Worm (Caenorhabditis elegans) whole organism, L3 larva: Measurements from ENCODE around the gene igeg-2.

Source experiments
- R02D3.7 ChIP-seq: fragments of 150-350 bp; optimal IDR thresholded peaks from 2 replicates; lab custom pipeline; 2014; ENCODE audit warnings: missing biosample characterization, missing genetic modification characterization
- ZK546.5 ChIP-seq: sonication (generic microtip); optimal IDR thresholded peaks from 2 replicates; lab custom pipeline; 2017; ENCODE audit warnings: missing biosample characterization, missing genetic modification characterization
- ama-1 ChIP-seq: fragments of 150-350 bp; optimal IDR thresholded peaks from 2 replicates; lab custom pipeline; 2018
- ceh-28 ChIP-seq: fragments of 150-350 bp; optimal IDR thresholded peaks from 2 replicates; lab custom pipeline; 2014; ENCODE audit warnings: missing biosample characterization, missing genetic modification reagents, missing genetic modification characterization
- ceh-82 ChIP-seq: fragments of 150-350 bp; optimal IDR thresholded peaks from 2 replicates; lab custom pipeline; 2014; ENCODE audit warnings: missing biosample characterization, missing genetic modification characterization
- ceh-9 ChIP-seq: sonication (generic microtip); optimal IDR thresholded peaks from 2 replicates; lab custom pipeline; 2018; ENCODE audit warnings: missing biosample characterization, missing genetic modification characterization
- egl-27 ChIP-seq: sonication (generic microtip); optimal IDR thresholded peaks from 4 replicates; lab custom pipeline; 2017; ENCODE audit warnings: missing biosample characterization, missing genetic modification reagents, missing genetic modification characterization
- egl-5 ChIP-seq: fragments of 150-350 bp; optimal IDR thresholded peaks from 2 replicates; lab custom pipeline; 2017; ENCODE audit warnings: missing biosample characterization, missing genetic modification reagents, missing genetic modification characterization, inconsistent platforms
- elt-1 ChIP-seq: fragments of 150-350 bp; optimal IDR thresholded peaks from 2 replicates; lab custom pipeline; 2014; ENCODE audit warnings: missing biosample characterization, missing genetic modification characterization
- elt-3 ChIP-seq, 3 experiments: fragments of 150-350 bp in 1 of 3; sonication (generic microtip) in 2 of 3; optimal IDR thresholded peaks; 2 replicates in 2 of 3; 4 replicates in 1 of 3; lab custom pipeline; 2014 to 2017; ENCODE audit warnings: missing biosample characterization in 3 of 3, missing genetic modification characterization in 3 of 3
- fkh-10 ChIP-seq: sonication (generic microtip); optimal IDR thresholded peaks from 2 replicates; lab custom pipeline; 2017; ENCODE audit warnings: missing biosample characterization, missing genetic modification reagents, missing genetic modification characterization
- fkh-2 ChIP-seq: fragments of 150-350 bp; optimal IDR thresholded peaks from 2 replicates; lab custom pipeline; 2014; ENCODE audit warnings: missing biosample characterization, missing genetic modification reagents, missing genetic modification characterization
- hmg-11 ChIP-seq: sonication (generic microtip); optimal IDR thresholded peaks from 2 replicates; lab custom pipeline; 2016; ENCODE audit warnings: missing genetic modification characterization, missing compliant biosample characterization
- jun-1 ChIP-seq: fragments of 150-350 bp; optimal IDR thresholded peaks from 2 replicates; lab custom pipeline; 2014; ENCODE audit warnings: missing biosample characterization, missing genetic modification reagents, missing genetic modification characterization
- lin-15B ChIP-seq: fragments of 150-350 bp; optimal IDR thresholded peaks from 2 replicates; lab custom pipeline; 2014; ENCODE audit warnings: missing biosample characterization, missing genetic modification characterization
- lin-39 ChIP-seq: fragments of 150-350 bp; optimal IDR thresholded peaks from 2 replicates; lab custom pipeline; 2018; ENCODE audit warnings: missing biosample characterization, missing genetic modification reagents, missing genetic modification characterization
- lsy-12 ChIP-seq: sonication (generic microtip); optimal IDR thresholded peaks from 2 replicates; lab custom pipeline; 2016; ENCODE audit warnings: mild to moderate bottlenecking, missing genetic modification characterization, missing compliant biosample characterization
- mdl-1 ChIP-seq: fragments of 150-350 bp; optimal IDR thresholded peaks from 2 replicates; lab custom pipeline; 2014; ENCODE audit warnings: missing biosample characterization, missing genetic modification characterization
- mml-1 ChIP-seq: fragments of 150-350 bp; sonication (generic microtip); optimal IDR thresholded peaks from 3 replicates; lab custom pipeline; 2014; ENCODE audit warnings: missing biosample characterization, missing genetic modification characterization
- nfya-1 ChIP-seq: sonication (generic microtip); optimal IDR thresholded peaks from 2 replicates; lab custom pipeline; 2017; ENCODE audit warnings: missing genetic modification characterization, mild to moderate bottlenecking, missing compliant biosample characterization, antibody characterized with exemption, moderate library complexity; ENCODE audit not compliant: insufficient read depth
- nhr-12 ChIP-seq: fragments of 150-350 bp; optimal IDR thresholded peaks from 2 replicates; lab custom pipeline; 2014; ENCODE audit warnings: missing biosample characterization, missing genetic modification characterization
- nhr-23 ChIP-seq: fragments of 150-350 bp; optimal IDR thresholded peaks from 2 replicates; lab custom pipeline; 2014; ENCODE audit warnings: missing biosample characterization, missing genetic modification reagents, missing genetic modification characterization
- nhr-237 ChIP-seq: fragments of 150-350 bp; optimal IDR thresholded peaks from 2 replicates; lab custom pipeline; 2014; ENCODE audit warnings: missing biosample characterization, missing genetic modification characterization
- nhr-25 ChIP-seq: sonication (generic microtip); optimal IDR thresholded peaks from 2 replicates; lab custom pipeline; 2017; ENCODE audit warnings: missing biosample characterization, missing genetic modification characterization
- nhr-28 ChIP-seq: fragments of 150-350 bp; optimal IDR thresholded peaks from 2 replicates; lab custom pipeline; 2014; ENCODE audit warnings: missing biosample characterization, missing genetic modification characterization
- nhr-43 ChIP-seq: sonication (generic microtip); optimal IDR thresholded peaks from 2 replicates; lab custom pipeline; 2016; ENCODE audit warnings: mild to moderate bottlenecking, missing genetic modification characterization, missing compliant biosample characterization; ENCODE audit not compliant: poor library complexity, severe bottlenecking
- nhr-67 ChIP-seq: fragments of 150-350 bp; optimal IDR thresholded peaks from 2 replicates; lab custom pipeline; 2014; ENCODE audit warnings: missing biosample characterization, missing genetic modification characterization
- nhr-77 ChIP-seq: fragments of 150-350 bp; optimal IDR thresholded peaks from 2 replicates; lab custom pipeline; 2014; ENCODE audit warnings: missing biosample characterization, missing genetic modification characterization
- pha-4 ChIP-seq: fragments of 150-350 bp; optimal IDR thresholded peaks from 2 replicates; lab custom pipeline; 2014; ENCODE audit warnings: missing biosample characterization, missing genetic modification reagents, missing genetic modification characterization
- pqm-1 ChIP-seq: fragments of 150-350 bp; optimal IDR thresholded peaks from 2 replicates; lab custom pipeline; 2017; ENCODE audit warnings: missing biosample characterization, missing genetic modification characterization, inconsistent platforms
- skn-1 ChIP-seq: fragments of 150-350 bp; optimal IDR thresholded peaks from 2 replicates; lab custom pipeline; 2014; ENCODE audit warnings: missing biosample characterization, missing genetic modification characterization
- tbx-2 ChIP-seq: sonication (generic microtip); optimal IDR thresholded peaks from 2 replicates; lab custom pipeline; 2016; ENCODE audit warnings: mild to moderate bottlenecking, missing genetic modification characterization, missing compliant biosample characterization
- unc-62 ChIP-seq: fragments of 150-350 bp; sonication (generic microtip); optimal IDR thresholded peaks from 4 replicates; lab custom pipeline; 2014; ENCODE audit warnings: missing biosample characterization, missing genetic modification reagents, missing genetic modification characterization
- zag-1 ChIP-seq: fragments of 150-350 bp; optimal IDR thresholded peaks from 2 replicates; lab custom pipeline; 2014; ENCODE audit warnings: missing biosample characterization, missing genetic modification characterization
- ztf-11 ChIP-seq: fragments of 150-350 bp; optimal IDR thresholded peaks from 2 replicates; lab custom pipeline; 2014; ENCODE audit warnings: missing biosample characterization, missing genetic modification characterization

Gene igeg-2

DNA sequence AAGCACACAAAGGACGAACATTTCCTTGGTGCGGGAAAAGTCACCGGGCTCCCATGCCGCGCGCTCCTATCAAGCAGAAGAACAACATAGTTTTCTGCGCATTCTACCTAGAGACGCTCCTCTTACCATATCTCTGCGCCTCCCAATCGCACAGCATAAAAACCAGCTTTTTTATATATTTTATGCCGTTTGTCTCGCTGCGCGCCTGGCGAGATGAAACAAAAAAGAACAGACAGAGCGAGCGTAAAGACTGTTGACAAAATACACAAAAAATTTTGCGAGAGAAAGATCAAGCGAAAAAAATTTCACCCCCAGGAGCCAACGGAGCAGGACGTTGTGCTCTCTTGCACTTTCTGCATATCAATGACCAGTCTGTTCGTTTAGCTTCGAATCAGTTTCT is 31.3 kb upstream of the igeg-2 start:
- TF ChIP-seq egl-27 = no peak
- TF ChIP-seq pha-4 = peak; percentile 70
- TF ChIP-seq R02D3.7 (tag; lab: Kevin White, UChicago) = no peak
- TF ChIP-seq skn-1 (tag; lab: Kevin White, UChicago) = no peak
- peak; percentile 65 for TF ChIP-seq ama-1
- TF ChIP-seq nhr-25 (tag; lab: Kevin White, UChicago) = no peak

DNA sequence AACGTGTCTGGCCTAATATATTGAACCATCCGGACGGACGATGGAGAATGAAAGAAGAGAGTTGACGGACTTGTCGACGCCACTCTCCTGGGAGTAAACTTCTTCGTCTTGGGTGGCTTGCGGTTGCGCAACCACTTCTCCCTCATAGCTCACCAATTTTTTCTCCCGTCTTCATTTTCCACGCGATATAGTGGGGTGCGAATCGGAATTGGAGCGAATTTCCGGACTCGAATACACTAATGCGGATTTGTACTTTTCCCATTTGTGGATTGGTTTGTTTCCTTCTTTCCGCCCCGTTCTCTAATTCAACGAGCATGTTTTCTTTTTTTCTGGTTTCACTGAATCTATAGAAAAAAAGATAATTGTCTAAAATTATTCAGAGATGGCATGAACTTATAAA is 29.3 kb upstream of the igeg-2 start:
- TF ChIP-seq ztf-11 (tag; lab: Kevin White, UChicago) (no peak), lin-39 (tag; lab: Kevin White, UChicago) (peak; percentile 17)

DNA sequence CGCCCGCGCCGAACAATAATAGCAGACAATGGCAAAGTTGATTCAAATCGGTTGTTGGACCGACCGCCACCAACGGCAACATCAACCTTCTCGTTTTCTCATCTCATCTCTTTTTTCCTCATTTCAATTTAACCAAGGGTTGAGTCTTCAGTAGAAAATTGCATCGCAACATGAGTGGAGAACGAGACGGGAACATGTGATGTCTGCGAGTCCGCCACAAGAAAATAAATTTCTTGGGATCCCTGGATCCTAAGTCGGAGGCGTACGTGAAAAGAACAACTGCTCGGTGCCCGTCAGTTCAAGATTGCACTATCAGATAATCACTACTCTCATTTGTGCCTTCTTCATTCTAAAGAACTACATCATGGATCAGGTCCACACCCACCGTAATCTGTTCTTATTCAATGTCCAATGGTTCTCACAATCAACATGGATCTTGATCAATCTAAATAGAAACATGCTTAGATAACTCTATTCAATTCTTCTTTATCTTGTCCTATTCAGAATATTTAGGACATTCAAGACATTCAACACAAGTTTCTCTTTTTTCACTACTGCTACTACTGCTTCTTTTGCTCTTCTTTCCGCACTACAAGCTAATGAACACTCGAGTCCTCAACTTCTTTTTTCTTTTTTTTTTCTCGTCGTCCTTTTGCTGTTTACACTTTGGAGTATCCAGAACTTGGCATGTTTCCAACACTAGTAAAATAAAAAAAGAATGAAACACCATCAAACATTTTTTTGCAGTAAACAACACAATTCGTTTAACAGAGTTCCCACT is 28.4 kb upstream of the igeg-2 start:
- TF ChIP-seq ceh-82 (tag; lab: Kevin White, UChicago) = no peak
- no peak for TF ChIP-seq pqm-1 (tag; lab: Kevin White, UChicago)
- TF ChIP-seq ceh-9 (tag; lab: Kevin White, UChicago) = no peak
- TF ChIP-seq nhr-23 (tag; lab: Kevin White, UChicago) = no peak
- peak; percentile 41 for TF ChIP-seq egl-5
- no peak for TF ChIP-seq lin-39 (tag; lab: Kevin White, UChicago)
- TF ChIP-seq fkh-10 (GFP tag; lab: Kevin White, UChicago) = peak; percentile 65
- TF ChIP-seq elt-3 (tag; optimal IDR thresholded peaks at IDR 0.05; lab: Kevin White, UChicago) = peak in 1 of 3 experiments; percentile 31
- TF ChIP-seq ztf-11 (tag; lab: Kevin White, UChicago) = no peak
- peak; percentile 30 for TF ChIP-seq nfya-1 (tag; lab: Kevin White, UChicago)

DNA sequence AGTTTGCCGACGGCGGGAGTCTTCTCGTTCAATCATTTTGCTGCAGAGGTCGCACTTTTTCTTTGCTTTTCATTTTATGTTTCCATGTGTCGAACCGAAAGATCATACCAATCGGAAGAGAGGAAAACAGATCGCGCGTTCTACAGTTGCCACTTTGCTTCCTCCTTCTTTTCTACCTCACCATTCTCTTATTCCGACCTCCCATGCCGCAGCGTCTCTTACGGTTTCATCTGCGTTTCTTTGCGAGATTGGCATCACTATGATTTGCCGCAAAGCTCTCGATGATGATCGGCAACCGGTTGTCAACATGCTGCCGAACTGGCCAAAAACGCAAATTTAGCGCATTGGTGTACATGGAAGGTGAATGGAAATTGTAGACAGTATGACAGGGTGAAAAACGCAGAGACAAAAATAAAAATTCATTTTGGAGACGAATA is 27.7 kb upstream of the igeg-2 start:
- TF ChIP-seq nfya-1 (tag; lab: Kevin White, UChicago) (peak; percentile 34), pha-4 (peak; percentile 40), hmg-11 (tag; lab: Kevin White, UChicago) (peak; percentile 4), nhr-77 (no peak), nhr-25 (tag; lab: Kevin White, UChicago) (peak; percentile 80)
- TF ChIP-seq, all 47 proteins: peak for 4

DNA sequence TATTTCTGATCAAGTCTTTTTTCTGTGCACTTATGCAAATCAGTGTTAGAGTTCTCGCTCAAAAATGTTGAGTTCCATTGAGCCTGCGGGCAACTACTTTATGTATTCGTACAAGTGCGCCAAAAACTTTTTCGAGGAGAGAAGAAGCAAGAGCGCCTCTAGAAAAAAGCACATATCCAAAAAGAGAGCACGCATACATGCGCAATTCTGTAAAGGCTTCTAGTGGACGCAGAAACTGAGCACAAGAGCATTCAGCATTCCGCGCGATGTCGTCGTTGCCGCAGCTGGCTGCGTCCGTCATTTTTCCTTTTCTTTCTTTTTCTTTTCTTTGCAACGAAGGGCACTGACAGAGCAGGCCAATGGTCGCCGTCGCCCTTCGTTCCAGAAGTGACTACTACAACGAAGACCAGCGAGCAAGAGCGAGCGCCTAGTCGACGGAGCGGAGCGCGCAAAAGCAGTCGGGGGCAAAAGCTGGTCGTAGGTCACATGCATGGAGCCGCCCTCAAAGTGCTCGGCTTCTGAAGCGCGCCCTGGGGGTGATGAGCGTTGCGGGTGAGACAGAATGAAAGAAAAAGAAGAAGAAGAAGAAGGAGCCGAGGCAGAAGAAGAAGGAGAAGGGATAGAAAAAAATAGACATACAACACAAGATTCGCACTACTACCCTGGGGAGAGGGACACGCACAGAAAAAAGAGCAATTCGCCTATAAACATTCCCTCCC is 26.7 kb upstream of the igeg-2 start:
- TF ChIP-seq nhr-12 (tag; lab: Kevin White, UChicago) (no peak), egl-5 (peak; percentile 3), lin-39 (tag; lab: Kevin White, UChicago) (peak; percentile 12), fkh-10 (GFP tag; lab: Kevin White, UChicago) (no peak), elt-1 (tag; lab: Kevin White, UChicago) (peak; percentile 2), unc-62 (GFP tag; lab: Kevin White, UChicago) (no peak), ceh-28 (tag; lab: Kevin White, UChicago) (no peak), zag-1 (tag; lab: Kevin White, UChicago) (peak; percentile 56), ama-1 (peak; percentile 44), nhr-77 (no peak), elt-3 (tag; optimal IDR thresholded peaks at IDR 0.05; lab: Kevin White, UChicago) (no peak), lsy-12 (tag; lab: Kevin White, UChicago) (peak; percentile 51), nhr-237 (no peak), mml-1 (tag; lab: Kevin White, UChicago) (no peak), nhr-67 (tag; lab: Kevin White, UChicago) (no peak), nhr-28 (tag; lab: Kevin White, UChicago) (no peak), skn-1 (tag; lab: Kevin White, UChicago) (peak; percentile 47), jun-1 (tag; lab: Kevin White, UChicago) (peak; percentile 34), tbx-2 (tag; lab: Kevin White, UChicago) (peak; percentile 63), ZK546.5 (tag; lab: Kevin White, UChicago) (no peak), nfya-1 (tag; lab: Kevin White, UChicago) (peak; percentile 93), nhr-43 (no peak), hmg-11 (tag; lab: Kevin White, UChicago) (peak; percentile 69), mdl-1 (peak; percentile 7), fkh-2 (tag; lab: Kevin White, UChicago) (peak; percentile 29), lin-15B (tag; lab: Kevin White, UChicago) (no peak)
